Fruit fly (Drosophila melanogaster) whole organism, embryonic: Measurements from ENCODE around the gene CG15406.

Experiments used
- Asciz ChIP-seq: fragments of 200-800 bp; sonication (Bioruptor generic); optimal IDR thresholded peaks from 2 replicates; lab custom pipeline; 2017; ENCODE audit warnings: missing biosample characterization, mild to moderate bottlenecking, missing genetic modification characterization, missing genetic modification reagents
- Atf3 ChIP-seq: fragments of 200-800 bp; sonication (Bioruptor generic); optimal IDR thresholded peaks from 3 replicates; lab custom pipeline; 2016; ENCODE audit warnings: missing biosample characterization, missing genetic modification characterization
- Blimp-1 ChIP-seq: fragments of 200-800 bp; sonication (Bioruptor generic); optimal IDR thresholded peaks from 3 replicates; lab custom pipeline; 2018; ENCODE audit warnings: missing biosample characterization, missing genetic modification characterization, mild to moderate bottlenecking, moderate library complexity, missing genetic modification reagents
- CG10267 ChIP-seq: fragments of 200-800 bp; sonication (Bioruptor generic); optimal IDR thresholded peaks from 2 replicates; lab custom pipeline; 2018; ENCODE audit warnings: missing biosample characterization, mild to moderate bottlenecking, missing genetic modification characterization, moderate library complexity
- CG10274 ChIP-seq: fragments of 200-800 bp; sonication (Bioruptor generic); optimal IDR thresholded peaks from 3 replicates; lab custom pipeline; 2017; ENCODE audit warnings: missing biosample characterization, mild to moderate bottlenecking, missing genetic modification characterization
- CG12744 ChIP-seq: fragments of 200-800 bp; sonication (Bioruptor generic); optimal IDR thresholded peaks from 2 replicates; lab custom pipeline; 2016; ENCODE audit warnings: missing biosample characterization, missing genetic modification characterization
- CG13624 ChIP-seq: fragments of 200-800 bp; sonication (Bioruptor generic); optimal IDR thresholded peaks from 2 replicates; lab custom pipeline; 2016; ENCODE audit warnings: missing biosample characterization, missing genetic modification characterization
- CG13775 ChIP-seq: fragments of 200-800 bp; sonication (Bioruptor generic); optimal IDR thresholded peaks from 3 replicates; lab custom pipeline; 2017; ENCODE audit warnings: missing biosample characterization, mild to moderate bottlenecking, missing genetic modification characterization
- CG14965 ChIP-seq: fragments of 200-800 bp; sonication (Bioruptor generic); optimal IDR thresholded peaks from 2 replicates; lab custom pipeline; 2016; ENCODE audit warnings: missing biosample characterization, missing genetic modification characterization, borderline replicate concordance
- CG17328 ChIP-seq: fragments of 200-800 bp; sonication (Bioruptor generic); IDR thresholded peaks from 2 replicates; pipeline ENCODE4 v1.3.6; 2022; ENCODE audit warnings: missing biosample characterization, missing genetic modification characterization
- CG17802 ChIP-seq: fragments of 200-800 bp; sonication (Bioruptor generic); optimal IDR thresholded peaks from 2 replicates; lab custom pipeline; 2018; ENCODE audit warnings: missing biosample characterization, mild to moderate bottlenecking, missing genetic modification characterization, moderate library complexity
- CG18599 ChIP-seq: fragments of 200-800 bp; sonication (Bioruptor generic); optimal IDR thresholded peaks from 3 replicates; lab custom pipeline; 2017; ENCODE audit warnings: missing biosample characterization, missing genetic modification characterization, mild to moderate bottlenecking, moderate library complexity, missing genetic modification reagents
- CG2202 ChIP-seq: fragments of 200-800 bp; sonication (Bioruptor generic); optimal IDR thresholded peaks from 2 replicates; lab custom pipeline; 2018; ENCODE audit warnings: missing biosample characterization, mild to moderate bottlenecking, missing genetic modification characterization
- CG2889 ChIP-seq: fragments of 200-800 bp; sonication (Bioruptor generic); IDR thresholded peaks from 3 replicates; pipeline ENCODE4 v1.3.6; 2022; ENCODE audit warnings: missing biosample characterization, missing genetic modification characterization
- CG31365 ChIP-seq: fragments of 200-800 bp; sonication (Bioruptor generic); optimal IDR thresholded peaks from 2 replicates; lab custom pipeline; 2018; ENCODE audit warnings: missing biosample characterization, mild to moderate bottlenecking, missing genetic modification characterization
- CG6689 ChIP-seq: fragments of 200-800 bp; sonication (Bioruptor generic); IDR thresholded peaks from 2 replicates; pipeline ENCODE4 v1.3.6; 2022; ENCODE audit warnings: missing biosample characterization, missing genetic modification characterization
- CG6765 ChIP-seq: fragments of 200-800 bp; sonication (Bioruptor generic); optimal IDR thresholded peaks from 3 replicates; lab custom pipeline; 2017; ENCODE audit warnings: missing biosample characterization, mild to moderate bottlenecking, missing genetic modification characterization
- CkIIα-i1 ChIP-seq: fragments of 200-800 bp; sonication (Bioruptor generic); IDR thresholded peaks from 2 replicates; pipeline ENCODE4 v1.3.6; 2022; ENCODE audit warnings: missing biosample characterization, missing genetic modification characterization
- D ChIP-seq, 2 experiments: fragments of 200-800 bp in 1 of 2; fragments of >200 bp in 1 of 2; sonication (Bioruptor generic) in 1 of 2; optimal IDR thresholded peaks; 2 replicates in 1 of 2; 3 replicates in 1 of 2; lab custom pipeline; 2017; ENCODE audit warnings: mild to moderate bottlenecking in 1 of 2, missing biosample characterization in 1 of 2, missing genetic modification characterization in 1 of 2, missing genetic modification reagents in 1 of 2
- Drgx ChIP-seq: fragments of 200-800 bp; sonication (Bioruptor generic); IDR thresholded peaks from 2 replicates; pipeline ENCODE4 v1.3.6; 2022; ENCODE audit warnings: missing biosample characterization, missing genetic modification characterization
- HLHmδ ChIP-seq: fragments of 200-800 bp; sonication (Bioruptor generic); optimal IDR thresholded peaks from 2 replicates; lab custom pipeline; 2018; ENCODE audit warnings: missing biosample characterization, mild to moderate bottlenecking, missing genetic modification characterization, moderate library complexity
- MBD-R2 ChIP-seq: fragments of 200-800 bp; sonication (Bioruptor generic); IDR thresholded peaks from 2 replicates; pipeline ENCODE4 v1.3.6; 2022; ENCODE audit warnings: missing biosample characterization, missing genetic modification characterization
- Oli ChIP-seq: fragments of 200-800 bp; sonication (Bioruptor generic); optimal IDR thresholded peaks from 2 replicates; lab custom pipeline; 2018; ENCODE audit warnings: missing biosample characterization, mild to moderate bottlenecking, missing genetic modification characterization, moderate library complexity
- Opbp ChIP-seq: fragments of 200-800 bp; sonication (Bioruptor generic); IDR thresholded peaks from 3 replicates; pipeline ENCODE4 v1.3.6; 2022; ENCODE audit warnings: missing biosample characterization, missing genetic modification characterization; ENCODE audit not compliant: partially characterized antibody
- PHDP ChIP-seq: fragments of 200-800 bp; sonication (Bioruptor generic); optimal IDR thresholded peaks from 3 replicates; lab custom pipeline; 2018; ENCODE audit warnings: missing biosample characterization, mild to moderate bottlenecking, missing genetic modification characterization, moderate library complexity
- Ravus ChIP-seq: fragments of 200-800 bp; sonication (Bioruptor generic); IDR thresholded peaks from 2 replicates; pipeline ENCODE4 v1.3.6; 2022; ENCODE audit warnings: missing biosample characterization, missing genetic modification characterization
- Rx ChIP-seq: fragments of 200-800 bp; sonication (Bioruptor generic); IDR thresholded peaks from 2 replicates; pipeline ENCODE4 v1.3.6; 2022; ENCODE audit warnings: missing biosample characterization, missing genetic modification characterization
- Spps ChIP-seq: fragments of 200-800 bp; sonication (Bioruptor generic); optimal IDR thresholded peaks from 2 replicates; lab custom pipeline; 2018; ENCODE audit warnings: missing biosample characterization, mild to moderate bottlenecking, missing genetic modification characterization
- amos ChIP-seq: fragments of 200-800 bp; sonication (Bioruptor generic); IDR thresholded peaks from 2 replicates; pipeline ENCODE4 v1.3.6; 2022; ENCODE audit warnings: missing biosample characterization, missing genetic modification characterization; ENCODE audit not compliant: partially characterized antibody
- ara ChIP-seq: fragments of 200-800 bp; sonication (Bioruptor generic); IDR thresholded peaks from 2 replicates; pipeline ENCODE4 v1.3.6; 2022; ENCODE audit warnings: missing biosample characterization, missing genetic modification characterization
- bbx ChIP-seq: fragments of 200-800 bp; sonication (Bioruptor generic); IDR thresholded peaks from 2 replicates; pipeline ENCODE4 v1.3.6; 2022; ENCODE audit warnings: missing biosample characterization, missing genetic modification characterization; ENCODE audit not compliant: partially characterized antibody
- cwo ChIP-seq: fragments of 200-800 bp; sonication (Bioruptor generic); optimal IDR thresholded peaks from 3 replicates; lab custom pipeline; 2017; ENCODE audit warnings: missing biosample characterization, missing genetic modification characterization, mild to moderate bottlenecking, moderate library complexity, missing genetic modification reagents
- esg ChIP-seq: fragments of 200-800 bp; sonication (Bioruptor generic); conservative IDR thresholded peaks from 2 replicates; pipeline ENCODE4 v1.3.6; 2022; ENCODE audit warnings: missing biosample characterization, missing genetic modification characterization
- gce ChIP-seq: fragments of 200-800 bp; sonication (Bioruptor generic); IDR thresholded peaks from 3 replicates; pipeline ENCODE4 v1.3.6; 2022; ENCODE audit warnings: missing biosample characterization, missing genetic modification characterization
- gfzf ChIP-seq: fragments of 200-800 bp; sonication (Bioruptor generic); optimal IDR thresholded peaks from 2 replicates; lab custom pipeline; 2016; ENCODE audit warnings: missing biosample characterization, mild to moderate bottlenecking, missing genetic modification characterization, moderate library complexity
- ham ChIP-seq: fragments of 200-800 bp; sonication (Bioruptor generic); IDR thresholded peaks from 2 replicates; pipeline ENCODE4 v1.3.6; 2022; ENCODE audit warnings: missing biosample characterization, missing genetic modification characterization
- jigr1 ChIP-seq: fragments of 200-800 bp; sonication (Bioruptor generic); IDR thresholded peaks from 3 replicates; pipeline ENCODE4 v1.3.6; 2022; ENCODE audit warnings: missing biosample characterization, missing genetic modification characterization
- kni ChIP-seq: fragments of 200-800 bp; sonication (Bioruptor generic); optimal IDR thresholded peaks from 3 replicates; lab custom pipeline; 2017; ENCODE audit warnings: mild to moderate bottlenecking, missing biosample characterization, missing genetic modification reagents, missing genetic modification characterization
- knrl ChIP-seq: fragments of 200-800 bp; sonication (Bioruptor generic); IDR thresholded peaks from 3 replicates; pipeline ENCODE4 v1.3.6; 2022; ENCODE audit warnings: missing biosample characterization, missing genetic modification characterization; ENCODE audit not compliant: partially characterized antibody
- mld ChIP-seq: fragments of 200-800 bp; sonication (Bioruptor generic); IDR thresholded peaks from 3 replicates; pipeline ENCODE4 v1.3.6; 2022; ENCODE audit warnings: missing biosample characterization, missing genetic modification characterization; ENCODE audit not compliant: partially characterized antibody
- nmo ChIP-seq: fragments of 200-800 bp; sonication (Bioruptor generic); optimal IDR thresholded peaks from 2 replicates; lab custom pipeline; 2018; ENCODE audit warnings: missing biosample characterization, mild to moderate bottlenecking, missing genetic modification characterization, moderate library complexity
- pfk ChIP-seq: fragments of 200-800 bp; sonication (Bioruptor generic); optimal IDR thresholded peaks from 2 replicates; lab custom pipeline; 2018; ENCODE audit warnings: missing biosample characterization, mild to moderate bottlenecking, missing genetic modification characterization, moderate library complexity
- pita ChIP-seq: fragments of 200-800 bp; sonication (Bioruptor generic); optimal IDR thresholded peaks from 2 replicates; lab custom pipeline; 2017; ENCODE audit warnings: missing biosample characterization, mild to moderate bottlenecking, missing genetic modification characterization
- pnt ChIP-seq: fragments of 200-800 bp; sonication (Bioruptor generic); optimal IDR thresholded peaks from 3 replicates; lab custom pipeline; 2016; ENCODE audit warnings: missing biosample characterization, missing genetic modification characterization
- psq ChIP-seq: fragments of 200-800 bp; sonication (Bioruptor generic); optimal IDR thresholded peaks from 2 replicates; lab custom pipeline; 2017; ENCODE audit warnings: missing biosample characterization, missing genetic modification characterization
- sisA ChIP-seq: fragments of 200-800 bp; sonication (Bioruptor generic); IDR thresholded peaks from 2 replicates; pipeline ENCODE4 v1.3.6; 2022; ENCODE audit warnings: missing biosample characterization, missing genetic modification characterization
- so ChIP-seq: fragments of 200-800 bp; sonication (Bioruptor generic); IDR thresholded peaks from 3 replicates; pipeline ENCODE4 v1.3.6; 2022; ENCODE audit warnings: missing biosample characterization, missing genetic modification characterization
- wdn ChIP-seq: fragments of 200-800 bp; sonication (Bioruptor generic); IDR thresholded peaks from 2 replicates; pipeline ENCODE4 v1.3.6; 2022; ENCODE audit warnings: missing biosample characterization, missing genetic modification characterization

Gene CG15406

dm6 chr2L:3323319-3324287, 14.6 kb downstream of the CG15406 start, which contains the start of gene CG33281 (continued):
- TF ChIP-seq knrl (GFP tag; lab: Robert Waterston, UW) (no peak), psq (GFP tag; lab: Kevin White, UChicago) (no peak), CG13624 (GFP tag; lab: Kevin White, UChicago) (no peak), Drgx (GFP tag; lab: Robert Waterston, UW) (no peak), Atf3 (GFP tag; lab: Kevin White, UChicago) (no peak), CG18599 (GFP tag; lab: Kevin White, UChicago) (peak; percentile 49), jigr1 (no peak), mld (no peak), wdn (no peak), sisA (GFP tag; lab: Robert Waterston, UW) (no peak), CG6765 (GFP tag; lab: Kevin White, UChicago) (peak; percentile 51), CG17802 (tag; lab: Kevin White, UChicago) (no peak), kni (peak; percentile 23), bbx (no peak), CG10267 (tag; lab: Kevin White, UChicago) (no peak), Asciz (peak; percentile 56), CG2889 (no peak), nmo (GFP tag; lab: Kevin White, UChicago) (no peak), so (GFP tag; lab: Robert Waterston, UW) (no peak), Ravus (GFP tag; lab: Robert Waterston, UW) (no peak), CkIIα-i1 (GFP tag; lab: Robert Waterston, UW) (no peak), Rx (GFP tag; lab: Robert Waterston, UW) (no peak), pita (GFP tag; lab: Kevin White, UChicago) (no peak), CG14965 (GFP tag; lab: Kevin White, UChicago) (no peak), HLHmδ (GFP tag; lab: Kevin White, UChicago) (no peak), Opbp (no peak), Blimp-1 (peak; percentile 35), pnt (no peak), CG31365 (tag; lab: Kevin White, UChicago) (peak; percentile 56), PHDP (tag; lab: Kevin White, UChicago) (peak; percentile 4), Spps (tag; lab: Kevin White, UChicago) (no peak), Oli (tag; lab: Kevin White, UChicago) (no peak), ham (GFP tag; lab: Robert Waterston, UW) (no peak), MBD-R2 (GFP tag; lab: Robert Waterston, UW) (no peak), CG12744 (GFP tag; lab: Kevin White, UChicago) (no peak), CG13775 (GFP tag; lab: Kevin White, UChicago) (no peak), CG17328 (GFP tag; lab: Robert Waterston, UW) (no peak), D (optimal IDR thresholded peaks at IDR 0.05; lab: Kevin White, UChicago) (no peak), D (GFP tag; optimal IDR thresholded peaks at IDR 0.05; lab: Kevin White, UChicago) (no peak), gce (GFP tag; lab: Robert Waterston, UW) (no peak), pfk (GFP tag; lab: Kevin White, UChicago) (peak; percentile 12), ara (GFP tag; lab: Robert Waterston, UW) (0 out of 2 replicates have a peak, but pooled peaks have one; percentile 37), esg (no peak), amos (GFP tag; lab: Robert Waterston, UW) (no peak), CG6689 (GFP tag; lab: Robert Waterston, UW) (no peak), CG10274 (GFP tag; lab: Kevin White, UChicago) (no peak), CG2202 (tag; lab: Kevin White, UChicago) (no peak), gfzf (GFP tag; lab: Kevin White, UChicago) (no peak), cwo (GFP tag; lab: Kevin White, UChicago) (peak; percentile 84)
